Fruit fly (Drosophila melanogaster) whole organism, adult: ENCODE results near the gene CG32756.

Experiments
- CG11617 ChIP-seq: fragments of 200-800 bp; sonication (Bioruptor generic); optimal IDR thresholded peaks from 2 replicates; lab custom pipeline; 2017; ENCODE audit warnings: mild to moderate bottlenecking, missing biosample characterization, missing genetic modification reagents, missing genetic modification characterization
- CG12768 ChIP-seq: fragments of 200-800 bp; sonication (Bioruptor generic); optimal IDR thresholded peaks from 2 replicates; lab custom pipeline; 2017; ENCODE audit warnings: missing biosample characterization, missing genetic modification characterization, mild to moderate bottlenecking, moderate library complexity, missing genetic modification reagents
- CG14711 ChIP-seq: fragments of 200-800 bp; sonication (Bioruptor generic); optimal IDR thresholded peaks from 2 replicates; lab custom pipeline; 2018; ENCODE audit warnings: missing biosample characterization, mild to moderate bottlenecking, missing genetic modification characterization, moderate library complexity
- CG1620 ChIP-seq: fragments of 200-800 bp; sonication (Bioruptor generic); optimal IDR thresholded peaks from 2 replicates; lab custom pipeline; 2016; ENCODE audit warnings: missing biosample characterization, missing genetic modification characterization
- CG33017 ChIP-seq: fragments of 200-800 bp; sonication (Bioruptor generic); optimal IDR thresholded peaks from 2 replicates; lab custom pipeline; 2018; ENCODE audit warnings: missing biosample characterization, mild to moderate bottlenecking, missing genetic modification characterization, moderate library complexity
- CG5204 ChIP-seq: fragments of 200-800 bp; sonication (Bioruptor generic); optimal IDR thresholded peaks from 2 replicates; lab custom pipeline; 2016; ENCODE audit warnings: missing biosample characterization, missing genetic modification characterization
- CG7045 ChIP-seq: fragments of 200-800 bp; sonication (Bioruptor generic); optimal IDR thresholded peaks from 2 replicates; lab custom pipeline; 2017; ENCODE audit warnings: missing biosample characterization, mild to moderate bottlenecking, missing genetic modification characterization
- CG7101 ChIP-seq: fragments of 200-800 bp; sonication (Bioruptor generic); optimal IDR thresholded peaks from 2 replicates; lab custom pipeline; 2018; ENCODE audit warnings: missing biosample characterization, mild to moderate bottlenecking, missing genetic modification characterization, moderate library complexity
- Clk ChIP-seq: fragments of 200-800 bp; sonication (Bioruptor generic); optimal IDR thresholded peaks from 2 replicates; lab custom pipeline; 2017; ENCODE audit warnings: missing biosample characterization, missing genetic modification characterization
- Crg-1 ChIP-seq: fragments of 200-800 bp; sonication (Bioruptor generic); optimal IDR thresholded peaks from 2 replicates; lab custom pipeline; 2016; ENCODE audit warnings: missing biosample characterization, missing genetic modification characterization
- Hr96 ChIP-seq: fragments of 200-800 bp; sonication (Bioruptor generic); optimal IDR thresholded peaks from 2 replicates; lab custom pipeline; 2016; ENCODE audit warnings: missing biosample characterization, missing genetic modification characterization
- Mnt ChIP-seq: fragments of 200-800 bp; sonication (Bioruptor generic); optimal IDR thresholded peaks from 2 replicates; lab custom pipeline; 2016; ENCODE audit warnings: missing biosample characterization, mild to moderate bottlenecking, missing genetic modification characterization
- bab1 ChIP-seq: fragments of 200-800 bp; sonication (Bioruptor generic); optimal IDR thresholded peaks from 3 replicates; lab custom pipeline; 2019; ENCODE audit warnings: missing biosample characterization, mild to moderate bottlenecking, missing genetic modification characterization, moderate library complexity
- cic ChIP-seq: fragments of 200-800 bp; sonication (Bioruptor generic); optimal IDR thresholded peaks from 2 replicates; lab custom pipeline; 2017; ENCODE audit warnings: missing biosample characterization, mild to moderate bottlenecking, missing genetic modification characterization, moderate library complexity
- cnc ChIP-seq, 2 experiments: fragments of >200 bp; optimal IDR thresholded peaks; 2 replicates each; lab custom pipeline; 2017
- kay ChIP-seq: fragments of 200-800 bp; sonication (Bioruptor generic); peaks from one replicate; lab custom pipeline; 2016; ENCODE audit warnings: missing biosample characterization, missing genetic modification characterization, borderline replicate concordance
- ovo ChIP-seq: fragments of 200-800 bp; sonication (Bioruptor generic); optimal IDR thresholded peaks from 2 replicates; lab custom pipeline; 2016; ENCODE audit warnings: missing biosample characterization, missing genetic modification characterization
- pad ChIP-seq: fragments of 200-800 bp; sonication (Bioruptor generic); optimal IDR thresholded peaks from 3 replicates; lab custom pipeline; 2017; ENCODE audit warnings: missing biosample characterization, missing genetic modification characterization, mild to moderate bottlenecking, moderate library complexity, missing genetic modification reagents
- tj ChIP-seq: fragments of 200-800 bp; sonication (Bioruptor generic); optimal IDR thresholded peaks from 3 replicates; lab custom pipeline; 2017; ENCODE audit warnings: missing biosample characterization, mild to moderate bottlenecking, missing genetic modification characterization, moderate library complexity
- toe ChIP-seq: fragments of 200-800 bp; sonication (Bioruptor generic); optimal IDR thresholded peaks from 2 replicates; lab custom pipeline; 2016; ENCODE audit warnings: missing biosample characterization, missing genetic modification characterization

The CG32756 gene

dm6 chrX:5917310-5917988, 28.0 kb upstream of the CG32756 start:
- TF ChIP-seq cnc (optimal IDR thresholded peaks at IDR 0.05; lab: Kevin White, UChicago), result no peak
- TF ChIP-seq tj (GFP tag; lab: Kevin White, UChicago), result peak; percentile 91

DNA sequence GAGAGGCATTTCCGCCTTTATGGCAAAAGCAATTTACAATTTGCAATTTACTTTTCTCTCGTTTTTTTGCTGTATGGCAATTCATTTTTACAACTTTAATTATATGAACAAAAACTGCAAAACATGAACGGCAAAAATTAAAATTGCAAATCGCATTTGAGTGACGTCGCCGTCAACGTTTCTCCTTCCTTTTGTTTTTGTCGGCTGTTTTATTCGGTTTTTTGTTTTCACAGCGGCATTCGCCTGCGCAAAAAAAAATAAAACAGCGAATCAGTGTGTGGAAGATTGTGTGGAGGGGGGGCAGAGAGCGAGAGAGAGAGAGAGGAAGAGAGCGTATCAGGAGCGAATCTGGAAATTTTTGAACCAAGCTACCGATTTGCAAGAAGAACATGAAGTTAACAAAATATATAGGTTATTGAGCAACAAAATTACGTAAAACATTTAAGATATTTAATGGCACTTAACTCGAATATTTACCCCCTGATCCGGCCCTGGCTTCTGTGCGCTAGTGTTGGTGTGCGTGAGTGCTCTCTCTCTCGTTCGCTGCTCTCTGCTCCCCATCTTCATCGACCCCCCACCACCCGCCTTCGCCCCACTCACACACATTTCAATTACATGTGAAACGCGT, 26.9 kb upstream of the CG32756 start:
- TF ChIP-seq Hr96 (GFP tag; lab: Kevin White, UChicago), result peak; percentile 97
- TF ChIP-seq bab1 (GFP tag; lab: Kevin White, UChicago), result peak; percentile 91
- peak; percentile 94 for TF ChIP-seq pad (GFP tag; lab: Kevin White, UChicago)
- peak; percentile 94 for TF ChIP-seq Mnt
- TF ChIP-seq cic (GFP tag; lab: Kevin White, UChicago), result peak; percentile 90
- TF ChIP-seq CG12768 (GFP tag; lab: Kevin White, UChicago), result peak; percentile 96
- TF ChIP-seq cnc (optimal IDR thresholded peaks at IDR 0.05; lab: Kevin White, UChicago), result no peak
- peak; percentile 94 for TF ChIP-seq CG1620 (GFP tag; lab: Kevin White, UChicago)
- peak; percentile 96 for TF ChIP-seq CG33017
- peak; percentile 81 for TF ChIP-seq tj (GFP tag; lab: Kevin White, UChicago)
- TF ChIP-seq CG5204 (GFP tag; lab: Kevin White, UChicago), result peak; percentile 88
- peak; percentile 88 for TF ChIP-seq toe (GFP tag; lab: Kevin White, UChicago)
- TF ChIP-seq CG7045 (GFP tag; lab: Kevin White, UChicago), result peak; percentile 92
- peak; percentile 96 for TF ChIP-seq CG14711
- TF ChIP-seq CG11617, result peak; percentile 94
- TF ChIP-seq CG7101, result peak; percentile 99
- peak; percentile 98 for TF ChIP-seq Crg-1
- TF ChIP-seq kay (GFP tag; lab: Kevin White, UChicago), result peak; percentile 96
- peak; percentile 38 for TF ChIP-seq ovo
- peak; percentile 81 for TF ChIP-seq Clk (GFP tag; lab: Kevin White, UChicago)

DNA sequence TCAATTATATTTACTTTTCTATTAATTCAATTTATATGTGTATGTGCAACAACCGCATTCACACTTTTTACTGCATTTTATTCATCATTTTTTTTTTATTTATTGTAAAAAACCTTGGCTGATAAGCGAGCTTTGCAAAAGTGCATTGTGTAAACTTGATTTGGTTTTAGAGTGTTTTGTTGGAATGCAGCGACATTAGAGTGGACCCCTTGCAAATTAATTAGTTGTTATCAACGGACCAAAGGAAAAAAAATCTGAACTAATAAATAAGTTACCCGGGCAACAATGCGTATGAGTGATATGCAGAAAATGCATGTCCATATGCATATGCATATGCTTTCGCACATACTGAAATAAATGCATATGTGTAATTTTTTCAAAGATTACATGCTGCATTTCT, 24.6 kb upstream of the CG32756 start:
- TF ChIP-seq CG14711 (peak; percentile 35), CG7101 (peak; percentile 69), cic (GFP tag; lab: Kevin White, UChicago) (peak; percentile 67), CG11617 (peak; percentile 69), bab1 (GFP tag; lab: Kevin White, UChicago) (no peak), kay (GFP tag; lab: Kevin White, UChicago) (peak; percentile 44), ovo (no peak), CG5204 (GFP tag; lab: Kevin White, UChicago) (peak; percentile 45), toe (GFP tag; lab: Kevin White, UChicago) (no peak), pad (GFP tag; lab: Kevin White, UChicago) (peak; percentile 3), CG12768 (GFP tag; lab: Kevin White, UChicago) (no peak), Mnt (peak; percentile 49), CG1620 (GFP tag; lab: Kevin White, UChicago) (no peak), cnc (optimal IDR thresholded peaks at IDR 0.05; lab: Kevin White, UChicago) (no peak), Clk (GFP tag; lab: Kevin White, UChicago) (no peak), tj (GFP tag; lab: Kevin White, UChicago) (peak; percentile 55), CG33017 (peak; percentile 31), Crg-1 (no peak)

DNA sequence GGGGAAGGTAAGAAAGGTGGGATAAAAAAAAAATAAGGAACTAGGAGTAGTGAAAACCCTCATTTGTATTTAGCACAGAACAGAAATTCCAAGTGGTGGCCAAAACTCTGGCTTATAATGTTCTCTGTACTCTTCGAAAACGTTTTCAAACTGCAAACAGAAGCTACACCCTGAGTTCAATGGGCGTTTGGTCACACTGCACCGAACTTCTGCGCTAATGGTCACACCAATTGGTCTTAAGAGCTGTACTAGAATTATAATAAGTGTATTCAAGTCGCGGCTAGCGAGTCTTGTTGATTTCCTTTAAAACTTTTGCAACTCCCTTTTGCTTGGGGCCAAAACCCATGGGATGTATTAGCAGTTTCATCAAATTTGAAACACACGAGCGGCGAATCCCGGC, 23.4 kb upstream of the CG32756 start:
- TF ChIP-seq Clk (GFP tag; lab: Kevin White, UChicago) (no peak), bab1 (GFP tag; lab: Kevin White, UChicago) (no peak), Mnt (no peak), ovo (no peak), toe (GFP tag; lab: Kevin White, UChicago) (no peak), tj (GFP tag; lab: Kevin White, UChicago) (no peak), CG7101 (no peak), CG12768 (GFP tag; lab: Kevin White, UChicago) (no peak), Crg-1 (no peak), CG7045 (GFP tag; lab: Kevin White, UChicago) (no peak), CG33017 (no peak), kay (GFP tag; lab: Kevin White, UChicago) (no peak), cnc (optimal IDR thresholded peaks at IDR 0.05; lab: Kevin White, UChicago) (no peak), Hr96 (GFP tag; lab: Kevin White, UChicago) (no peak), cic (GFP tag; lab: Kevin White, UChicago) (no peak), CG1620 (GFP tag; lab: Kevin White, UChicago) (no peak), CG5204 (GFP tag; lab: Kevin White, UChicago) (no peak), CG14711 (no peak), pad (GFP tag; lab: Kevin White, UChicago) (no peak), CG11617 (no peak)

- TF ChIP-seq CG7101, result no peak
- no peak for TF ChIP-seq pad (GFP tag; lab: Kevin White, UChicago)
These were observed 22.4 kb upstream of the CG32756 start for dm6 chrX:5923124-5923523.

DNA sequence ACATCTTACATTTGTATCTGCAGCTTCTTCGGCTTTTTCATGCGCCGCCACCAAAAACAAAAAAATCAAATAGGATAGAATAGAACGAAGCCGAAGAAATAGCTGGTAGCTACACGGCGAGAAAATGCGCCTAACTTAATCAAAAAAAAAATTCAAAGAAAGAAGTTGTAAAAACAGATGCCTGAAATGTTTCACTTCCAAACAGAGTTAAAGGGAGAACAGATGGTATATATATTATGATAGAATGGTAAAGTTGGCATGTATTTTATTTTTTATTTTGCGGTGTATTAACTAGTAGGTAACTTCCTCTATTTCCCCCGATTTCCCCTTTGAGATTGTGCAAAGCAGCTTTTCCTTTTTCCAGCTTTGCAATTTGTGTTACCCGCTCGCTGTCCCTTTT, 21.1 kb upstream of the CG32756 start:
- no peak for TF ChIP-seq kay (GFP tag; lab: Kevin White, UChicago)
- TF ChIP-seq Hr96 (GFP tag; lab: Kevin White, UChicago), result no peak
- no peak for TF ChIP-seq CG1620 (GFP tag; lab: Kevin White, UChicago)
- TF ChIP-seq CG12768 (GFP tag; lab: Kevin White, UChicago), result no peak
- no peak for TF ChIP-seq CG11617
- TF ChIP-seq Mnt, result no peak
